Worm (Caenorhabditis elegans) whole organism, midembryonic: ENCODE data around the gene Y51B9A.7.

Experiments used
- T22C8.4 ChIP-seq: fragments of 200-800 bp; sonication (Bioruptor generic); IDR thresholded peaks from 2 replicates; pipeline ENCODE4 v1.3.6; 2022; ENCODE audit warnings: missing genetic modification characterization, missing compliant biosample characterization
- cog-1 ChIP-seq: sonication (generic microtip); optimal IDR thresholded peaks from 2 replicates; lab custom pipeline; 2016; ENCODE audit warnings: missing genetic modification characterization, missing compliant biosample characterization
- flt-1 ChIP-seq: fragments of 200-800 bp; sonication (Bioruptor generic); IDR thresholded peaks from 2 replicates; pipeline ENCODE4 v1.3.6; 2022; ENCODE audit warnings: missing genetic modification characterization, missing compliant biosample characterization
- klf-2 ChIP-seq: fragments of 200-800 bp; sonication (Bioruptor generic); conservative IDR thresholded peaks from 2 replicates; pipeline ENCODE4 v1.3.6; 2022; ENCODE audit warnings: missing genetic modification reagents, missing genetic modification characterization, missing compliant biosample characterization
- med-1 ChIP-seq: sonication (generic microtip); optimal IDR thresholded peaks from 2 replicates; lab custom pipeline; 2017; ENCODE audit warnings: missing genetic modification characterization, mild to moderate bottlenecking, missing compliant biosample characterization, antibody characterized with exemption, missing genetic modification reagents; ENCODE audit not compliant: insufficient read depth
- ref-1 ChIP-seq: fragments of 200-800 bp; sonication (Bioruptor generic); conservative IDR thresholded peaks from 2 replicates; pipeline ENCODE4 v1.3.6; 2022; ENCODE audit warnings: missing genetic modification reagents, missing genetic modification characterization, missing compliant biosample characterization
- tab-1 ChIP-seq: fragments of 200-800 bp; sonication (Bioruptor generic); IDR thresholded peaks from 2 replicates; pipeline ENCODE4 v1.3.6; 2022; ENCODE audit warnings: missing genetic modification characterization, missing compliant biosample characterization
- ztf-23 ChIP-seq: fragments of 200-800 bp; sonication (Bioruptor generic); IDR thresholded peaks from 2 replicates; pipeline ENCODE4 v1.3.6; 2022; ENCODE audit warnings: missing genetic modification reagents, missing genetic modification characterization, missing compliant biosample characterization
- ztf-29 ChIP-seq: fragments of 200-800 bp; sonication (Bioruptor generic); IDR thresholded peaks from 2 replicates; pipeline ENCODE4 v1.3.6; 2022; ENCODE audit warnings: missing genetic modification reagents, missing genetic modification characterization, missing compliant biosample characterization

Y51B9A.7 gene

DNA sequence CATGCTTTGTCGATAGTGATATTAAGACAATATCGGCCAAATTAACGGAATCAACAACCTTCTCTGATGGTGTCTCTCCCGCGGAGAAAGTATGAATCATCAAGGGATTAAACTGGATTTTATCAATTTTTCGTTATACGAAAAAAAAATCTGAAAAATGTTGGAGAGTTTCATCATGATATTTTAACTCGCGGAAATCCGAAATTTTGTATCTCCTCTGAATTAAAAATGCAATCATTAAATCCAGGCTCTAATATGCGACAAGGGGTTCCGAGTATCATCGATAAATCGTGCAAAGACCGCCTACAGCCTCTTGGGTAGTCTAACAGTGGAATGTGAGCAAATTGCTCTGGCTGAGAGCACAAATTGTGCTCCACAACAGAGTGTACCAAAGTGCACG is 22.7 kb upstream of the Y51B9A.7 start, which contains the start of gene C06C3.10:
C06C3.10 (minus strand) TSS at position 101 of the 400 bp plus-strand sequence.
- TF ChIP-seq flt-1 (GFP tag; lab: Robert Waterston, UW): no peak
- no peak for TF ChIP-seq klf-2 (GFP tag; lab: Robert Waterston, UW)
- no peak for TF ChIP-seq cog-1 (tag; lab: Kevin White, UChicago)
- TF ChIP-seq ref-1 (GFP tag; lab: Robert Waterston, UW): no peak
- no peak for TF ChIP-seq ztf-23 (GFP tag; lab: Robert Waterston, UW)
- no peak for TF ChIP-seq tab-1
- no peak for TF ChIP-seq T22C8.4

DNA sequence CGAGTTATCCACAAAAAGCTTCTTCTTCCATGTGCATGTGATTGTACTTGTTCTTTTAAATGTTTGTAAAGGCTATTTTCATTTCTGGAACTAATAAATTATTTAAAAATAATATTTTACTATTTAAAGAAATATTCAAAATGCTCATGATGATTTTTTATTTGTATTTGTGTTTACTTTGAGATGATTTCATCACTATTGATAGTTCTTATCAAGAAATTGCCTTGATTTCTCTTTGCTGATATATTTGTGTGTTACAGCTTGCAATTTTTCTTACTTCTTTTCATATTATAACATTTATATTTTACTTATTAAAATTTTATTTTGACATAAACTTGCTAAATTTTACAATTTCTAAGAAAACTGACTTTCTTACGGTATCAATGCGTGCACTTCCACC is 21.7 kb upstream of the Y51B9A.7 start:
- TF ChIP-seq ztf-23 (GFP tag; lab: Robert Waterston, UW) (no peak), klf-2 (GFP tag; lab: Robert Waterston, UW) (no peak), cog-1 (tag; lab: Kevin White, UChicago) (no peak), tab-1 (no peak), T22C8.4 (no peak), ztf-29 (GFP tag; lab: Robert Waterston, UW) (no peak), flt-1 (GFP tag; lab: Robert Waterston, UW) (no peak), ref-1 (GFP tag; lab: Robert Waterston, UW) (no peak), med-1 (GFP tag; lab: Kevin White, UChicago) (no peak)

DNA sequence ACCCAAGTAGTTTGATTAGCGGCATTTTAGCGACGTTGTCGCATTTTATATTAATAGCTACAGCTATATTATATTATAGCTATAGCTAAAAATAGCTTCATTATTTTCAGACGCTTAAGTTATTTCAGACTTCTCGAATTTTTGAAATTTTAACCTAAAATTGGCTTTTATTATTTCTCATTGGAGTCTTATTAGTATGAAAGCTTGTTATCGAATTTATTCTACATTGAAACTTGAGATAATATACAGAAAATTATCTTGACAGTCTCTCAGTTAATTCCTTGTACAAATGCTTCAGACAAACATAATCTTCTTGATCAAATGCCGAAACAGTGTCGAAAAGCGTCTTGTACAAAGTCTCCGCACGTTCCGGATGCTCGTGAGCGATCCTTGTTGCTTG is 20.1 kb upstream of the Y51B9A.7 start, which contains the start of gene srh-48:
srh-48 (plus strand) TSS at position 301 of the 400 bp plus-strand sequence.
- TF ChIP-seq flt-1 (GFP tag; lab: Robert Waterston, UW) (no peak), ref-1 (GFP tag; lab: Robert Waterston, UW) (no peak), ztf-23 (GFP tag; lab: Robert Waterston, UW) (no peak), tab-1 (no peak), klf-2 (GFP tag; lab: Robert Waterston, UW) (no peak), med-1 (GFP tag; lab: Kevin White, UChicago) (no peak), T22C8.4 (no peak), cog-1 (tag; lab: Kevin White, UChicago) (no peak)

DNA sequence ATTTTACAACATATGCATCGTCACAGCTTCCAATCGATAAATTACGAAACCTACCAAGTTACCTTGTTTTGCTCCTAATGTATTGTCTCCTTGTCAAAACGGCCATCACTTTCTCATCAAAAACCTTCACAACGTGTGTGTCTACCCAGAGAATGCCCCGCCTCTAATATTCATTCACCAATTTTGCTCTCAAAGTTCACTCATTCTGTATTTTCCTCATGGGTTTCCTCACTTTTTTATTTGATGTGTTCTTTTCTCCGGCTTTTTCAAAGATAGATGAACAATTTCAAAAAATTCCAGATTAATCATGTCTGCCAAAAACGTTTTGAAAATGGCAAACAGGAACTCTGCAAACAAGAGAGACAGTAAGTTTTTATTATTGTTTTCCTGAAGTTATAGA is 14.6 kb upstream of the Y51B9A.7 start, which contains the start of gene C06C3.7:
C06C3.7 (plus strand) TSS at position 301 of the 400 bp plus-strand sequence.
- TF ChIP-seq tab-1: no peak
- TF ChIP-seq cog-1 (tag; lab: Kevin White, UChicago): no peak
- no peak for TF ChIP-seq ref-1 (GFP tag; lab: Robert Waterston, UW)

DNA sequence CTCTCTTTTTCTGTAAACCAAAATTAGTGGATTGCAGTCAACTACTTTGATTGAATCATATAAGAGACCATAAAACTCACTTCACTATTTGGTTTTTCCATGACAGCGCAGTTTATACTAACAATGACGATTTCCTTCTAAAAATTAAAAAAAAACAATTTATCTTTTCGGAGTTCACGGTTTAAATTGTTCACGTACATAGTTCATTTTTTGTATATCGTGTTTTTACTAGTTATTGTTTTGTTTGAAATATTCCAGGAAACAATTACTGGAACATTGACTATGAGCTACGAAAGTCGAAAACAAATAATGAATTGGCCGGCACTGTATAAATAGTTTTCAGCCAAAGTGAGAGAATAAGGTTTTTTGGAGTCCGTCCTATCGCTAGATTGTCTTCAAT is 7.1 kb upstream of the Y51B9A.7 start, which contains the start of gene lido-17:
lido-17 (minus strand) TSS at position 101 of the 400 bp plus-strand sequence.
- TF ChIP-seq flt-1 (GFP tag; lab: Robert Waterston, UW) (no peak), ztf-23 (GFP tag; lab: Robert Waterston, UW) (no peak)

DNA sequence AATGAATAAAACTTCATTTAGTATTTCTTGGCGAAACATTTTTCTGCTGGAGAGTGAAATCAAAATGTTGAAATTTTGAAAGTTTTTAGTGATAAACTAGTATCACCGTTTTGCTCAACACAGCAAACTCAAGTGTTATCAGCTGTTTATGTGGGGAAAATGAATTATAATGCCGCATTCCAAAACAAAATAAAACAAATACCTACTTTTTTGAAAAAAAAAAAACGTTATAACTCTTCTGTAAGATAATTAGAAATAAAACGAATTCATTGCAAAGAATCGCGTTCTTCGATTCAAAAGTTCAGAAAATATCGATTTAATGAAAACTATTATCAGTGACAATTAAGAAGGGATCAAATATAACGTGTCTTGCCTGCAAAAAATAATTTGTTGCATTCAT is 2.4 kb upstream of the Y51B9A.7 start, which contains the start of gene Y51B9A.9:
Y51B9A.9 (minus strand) TSS at position 101 of the 400 bp plus-strand sequence.
- no peak for TF ChIP-seq T22C8.4
- TF ChIP-seq ztf-29 (GFP tag; lab: Robert Waterston, UW): no peak
- TF ChIP-seq klf-2 (GFP tag; lab: Robert Waterston, UW): no peak

DNA sequence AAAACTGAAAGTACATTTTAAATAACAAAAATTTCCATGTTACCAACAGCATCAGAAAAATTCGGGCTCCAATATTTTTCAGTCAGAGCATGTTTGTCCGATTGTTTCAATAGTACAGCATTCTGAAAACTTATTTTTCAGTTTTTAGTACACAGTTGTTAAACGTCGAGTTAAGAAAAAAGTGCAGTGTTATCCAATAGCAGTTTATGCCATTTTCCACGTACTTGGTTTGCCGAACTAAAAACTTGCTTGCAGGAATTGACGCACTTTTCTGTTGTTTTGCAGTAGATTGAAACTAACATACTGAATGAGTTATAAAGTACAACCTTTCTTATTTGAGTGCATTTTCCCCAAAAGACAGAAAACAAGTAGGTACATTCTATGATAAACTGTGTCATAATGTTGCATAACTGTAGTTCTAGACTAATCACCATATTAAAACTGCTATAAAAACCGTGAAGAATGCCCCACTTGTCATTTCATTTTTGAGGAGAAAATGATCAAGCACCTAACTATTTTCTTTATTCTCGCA is 1.4 kb upstream of the Y51B9A.7 start, which contains the start of the genes Y51B9A.14 and Y51B9A.8:
Y51B9A.14 (minus strand) TSS at position 101 of the 532 bp plus-strand sequence.
Y51B9A.8 (plus strand) TSS at position 482 of the 532 bp plus-strand sequence.
- no peak for TF ChIP-seq ztf-29 (GFP tag; lab: Robert Waterston, UW)

DNA sequence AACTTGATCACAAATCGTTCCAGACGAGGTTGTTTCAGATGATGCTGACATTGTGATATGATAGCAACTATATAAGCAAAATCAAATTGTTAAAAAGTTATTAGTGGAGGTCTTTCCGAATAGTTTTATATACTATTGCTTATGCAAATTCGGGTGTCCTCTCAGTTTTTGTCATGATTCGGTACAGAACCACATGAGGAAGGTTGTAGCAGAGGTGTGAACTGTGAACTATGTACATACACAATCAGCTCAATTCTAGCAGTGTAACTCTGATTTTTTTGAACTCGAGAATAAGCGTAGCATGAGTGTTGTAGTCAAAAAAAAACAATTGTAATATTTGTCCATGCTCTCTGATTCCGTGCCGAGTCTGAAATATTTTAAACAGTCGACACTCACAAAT is 3.2 kb downstream of the Y51B9A.7 start, which contains the start of gene Y51B9A.6:
Y51B9A.6 (minus strand) TSS at position 101 of the 400 bp plus-strand sequence.
- no peak for TF ChIP-seq flt-1 (GFP tag; lab: Robert Waterston, UW)
- TF ChIP-seq tab-1: no peak
- no peak for TF ChIP-seq cog-1 (tag; lab: Kevin White, UChicago)

DNA sequence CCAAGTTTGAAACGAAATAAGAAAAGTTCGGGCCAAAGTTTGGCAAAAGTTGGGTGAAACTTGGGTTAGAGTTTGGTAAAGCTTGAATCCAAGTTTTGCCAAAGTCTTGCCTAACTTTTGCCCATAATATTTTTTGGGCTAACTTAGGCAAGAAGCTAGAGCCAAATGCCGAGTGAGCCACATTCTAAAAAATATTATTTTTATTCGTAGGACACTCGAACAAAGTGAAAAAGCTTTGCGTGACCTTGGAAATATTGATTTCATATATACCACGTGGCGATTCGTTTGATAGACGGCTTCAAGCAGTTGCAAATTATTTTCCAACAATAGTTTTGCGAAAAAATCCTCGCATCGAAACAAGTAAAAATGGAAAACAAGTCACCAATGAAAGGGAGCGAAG is 4.0 kb downstream of the Y51B9A.7 start, which contains the start of gene Y51B9A.5:
Y51B9A.5 (plus strand) TSS at position 301 of the 400 bp plus-strand sequence.
- no peak for TF ChIP-seq flt-1 (GFP tag; lab: Robert Waterston, UW)
- no peak for TF ChIP-seq med-1 (GFP tag; lab: Kevin White, UChicago)
- TF ChIP-seq ref-1 (GFP tag; lab: Robert Waterston, UW): no peak
- no peak for TF ChIP-seq cog-1 (tag; lab: Kevin White, UChicago)
- no peak for TF ChIP-seq ztf-29 (GFP tag; lab: Robert Waterston, UW)
- TF ChIP-seq tab-1: no peak
- TF ChIP-seq T22C8.4: no peak
- no peak for TF ChIP-seq ztf-23 (GFP tag; lab: Robert Waterston, UW)
- TF ChIP-seq klf-2 (GFP tag; lab: Robert Waterston, UW): no peak

DNA sequence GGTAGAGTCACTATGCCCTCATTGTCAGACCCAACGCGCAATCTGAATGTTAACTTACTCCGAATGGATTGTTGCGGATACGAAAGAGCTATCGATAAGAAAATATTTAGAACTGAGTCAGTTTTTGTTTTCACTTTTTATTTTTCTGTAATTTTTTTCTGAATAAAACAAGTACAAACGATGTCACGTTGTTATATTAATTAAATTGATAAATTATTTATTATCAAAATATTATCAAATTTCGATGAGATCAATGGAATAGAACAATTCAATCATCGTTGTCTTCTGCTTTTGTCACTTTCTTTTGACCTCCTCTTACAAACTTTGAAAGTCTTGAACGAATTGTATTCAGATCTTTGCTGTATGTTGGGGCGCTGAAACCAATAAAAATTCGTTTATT is 7.2 kb downstream of the Y51B9A.7 start, which contains the start of gene mpz-6:
mpz-6 (minus strand) TSS at position 101 of the 400 bp plus-strand sequence.
- no peak for TF ChIP-seq med-1 (GFP tag; lab: Kevin White, UChicago)
- no peak for TF ChIP-seq cog-1 (tag; lab: Kevin White, UChicago)

DNA sequence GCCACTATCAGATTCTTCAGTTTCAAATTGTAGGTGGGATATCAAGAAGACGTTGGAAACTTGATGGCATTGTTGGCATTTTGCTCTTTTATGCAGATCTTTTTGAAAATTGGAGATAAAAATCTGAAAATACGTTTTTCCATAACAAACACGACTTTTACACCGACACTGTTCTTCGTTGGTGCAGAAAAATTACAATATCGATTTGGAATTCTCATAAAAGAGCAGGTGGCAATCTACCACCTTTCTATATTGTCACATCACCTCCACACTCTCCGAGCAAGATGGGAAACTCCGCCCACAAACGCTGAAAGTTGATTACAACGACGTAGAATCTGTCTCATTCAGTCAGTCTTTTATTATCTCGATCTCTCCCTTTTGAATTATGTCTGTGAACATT is 7.6 kb downstream of the Y51B9A.7 start, which contains the start of gene arrd-2:
arrd-2 (plus strand) TSS at position 301 of the 400 bp plus-strand sequence.
- no peak for TF ChIP-seq ztf-23 (GFP tag; lab: Robert Waterston, UW)
- TF ChIP-seq ztf-29 (GFP tag; lab: Robert Waterston, UW): no peak
- no peak for TF ChIP-seq ref-1 (GFP tag; lab: Robert Waterston, UW)
- TF ChIP-seq med-1 (GFP tag; lab: Kevin White, UChicago): no peak
- TF ChIP-seq tab-1: no peak
- no peak for TF ChIP-seq cog-1 (tag; lab: Kevin White, UChicago)
- TF ChIP-seq flt-1 (GFP tag; lab: Robert Waterston, UW): no peak
- TF ChIP-seq T22C8.4: no peak
- no peak for TF ChIP-seq klf-2 (GFP tag; lab: Robert Waterston, UW)
